Fruit fly (Drosophila melanogaster): Measurements from ENCODE around the gene ase.

The ase gene

DNA sequence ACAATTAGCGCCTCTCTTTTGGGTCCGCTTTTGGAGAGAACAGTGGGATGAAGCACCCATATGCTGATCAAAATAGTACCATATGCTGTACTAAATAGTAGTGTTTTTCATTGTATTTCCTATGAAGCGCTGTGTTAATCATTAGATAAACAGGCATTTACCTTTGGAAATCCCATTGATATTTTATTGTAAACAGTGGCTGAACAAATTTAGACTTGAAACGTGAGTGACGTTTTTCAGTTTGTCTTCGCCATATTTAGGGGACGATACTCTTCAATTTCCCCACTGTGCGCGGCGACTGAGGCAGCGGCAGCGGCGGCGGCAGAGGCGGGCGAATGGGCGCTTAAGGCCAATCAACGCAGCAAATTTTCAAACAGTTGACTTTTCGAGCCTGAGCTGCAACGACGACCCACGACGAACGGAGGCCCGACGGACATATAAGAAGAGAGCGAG, 39.1 kb downstream of the ase start (continued):
- peak; percentile 77 for TF ChIP-seq CG11723 (GFP tag; optimal IDR thresholded peaks at IDR 0.05)
- peak; percentile 76 for TF ChIP-seq abd-A (tag; optimal IDR thresholded peaks at IDR 0.05)
- peak; percentile 67 for TF ChIP-seq Antp (GFP tag; optimal IDR thresholded peaks at IDR 0.05)
- TF ChIP-seq HLHmδ (GFP tag; optimal IDR thresholded peaks at IDR 0.05), result no peak
- no peak for TF ChIP-seq z (GFP tag; IDR thresholded peaks at IDR 0.05)
- TF ChIP-seq nerfin-2 (GFP tag; IDR thresholded peaks at IDR 0.05; ENCODE audit: partially characterized antibody), result 0 out of 2 replicates have a peak, but pooled peaks have one; percentile 19
- peak; percentile 72 for TF ChIP-seq CG4424 (GFP tag; optimal IDR thresholded peaks at IDR 0.05)
- no peak for TF ChIP-seq Dref (GFP tag; IDR thresholded peaks at IDR 0.05)
- TF ChIP-seq CG4404 (GFP tag; IDR thresholded peaks at IDR 0.05), result peak; percentile 52; the same call in 1 of the 2 replicates
- peak; percentile 87 for TF ChIP-seq PHDP (tag; optimal IDR thresholded peaks at IDR 0.05)
- TF ChIP-seq Ssrp (tag; optimal IDR thresholded peaks at IDR 0.05), result peak; percentile 55
- TF ChIP-seq otp (GFP tag; IDR thresholded peaks at IDR 0.05), result peak; percentile 78
- TF ChIP-seq CG9876 (GFP tag; optimal IDR thresholded peaks at IDR 0.05), result peak; percentile 60
- peak; percentile 79 for TF ChIP-seq maf-S (GFP tag; optimal IDR thresholded peaks at IDR 0.05)
- TF ChIP-seq Blimp-1 (GFP tag; optimal IDR thresholded peaks at IDR 0.05), result peak; percentile 70
- peak; percentile 75 for TF ChIP-seq CG17829 (tag; optimal IDR thresholded peaks at IDR 0.05)
- TF ChIP-seq kah (GFP tag; optimal IDR thresholded peaks at IDR 0.05), result peak; percentile 62
- TF ChIP-seq CG18764 (GFP tag; optimal IDR thresholded peaks at IDR 0.05), result peak; percentile 67
- TF ChIP-seq CG3281 (GFP tag; optimal IDR thresholded peaks at IDR 0.05), result peak; percentile 93
- peak; percentile 77 for TF ChIP-seq Bteb2 (GFP tag; optimal IDR thresholded peaks at IDR 0.05)
- TF ChIP-seq CG17568 (GFP tag; optimal IDR thresholded peaks at IDR 0.05), result peak; percentile 88
- no peak for TF ChIP-seq knrl (GFP tag; IDR thresholded peaks at IDR 0.05; ENCODE audit: partially characterized antibody)
- no peak; the same call in 1 of the 2 replicates for TF ChIP-seq toy (GFP tag; IDR thresholded peaks at IDR 0.05)
- TF ChIP-seq schlank (tag; optimal IDR thresholded peaks at IDR 0.05), result peak; percentile 86
- TF ChIP-seq Eip74EF (GFP tag; optimal IDR thresholded peaks at IDR 0.05), result peak in 1 of 2 experiments; percentile 84
- peak; percentile 70 for TF ChIP-seq bab2 (GFP tag; optimal IDR thresholded peaks at IDR 0.05)
- peak; percentile 82 for TF ChIP-seq kni (GFP tag; optimal IDR thresholded peaks at IDR 0.05)
- no peak for TF ChIP-seq BEAF-32 (GFP tag; optimal IDR thresholded peaks at IDR 0.05)
- TF ChIP-seq CG7745 (tag; optimal IDR thresholded peaks at IDR 0.05), result no peak
- TF ChIP-seq seq (GFP tag; IDR thresholded peaks at IDR 0.05), result peak; percentile 76
- TF ChIP-seq CG12219 (GFP tag; optimal IDR thresholded peaks at IDR 0.05), result peak; percentile 85
- peak; percentile 72 for TF ChIP-seq D19A (tag; optimal IDR thresholded peaks at IDR 0.05)
- no peak for TF ChIP-seq cad (GFP tag; optimal IDR thresholded peaks at IDR 0.05)
- peak; percentile 60 for TF ChIP-seq sisA (GFP tag; IDR thresholded peaks at IDR 0.05)
- TF ChIP-seq CG9932 (GFP tag; IDR thresholded peaks at IDR 0.05), result peak; percentile 67
- TF ChIP-seq Six4 (GFP tag; optimal IDR thresholded peaks at IDR 0.05), result peak; percentile 75
- peak; percentile 85 for TF ChIP-seq Rfx (GFP tag; IDR thresholded peaks at IDR 0.05)
- no peak for TF ChIP-seq Hr39 (optimal IDR thresholded peaks at IDR 0.05)
- peak; percentile 66 for TF ChIP-seq Dad (GFP tag; optimal IDR thresholded peaks at IDR 0.05)
- TF ChIP-seq tna (GFP tag; IDR thresholded peaks at IDR 0.05; ENCODE audit: partially characterized antibody), result no peak
- peak; percentile 87 for TF ChIP-seq CG6854 (GFP tag; optimal IDR thresholded peaks at IDR 0.05)
- TF ChIP-seq tap (tag; optimal IDR thresholded peaks at IDR 0.05), result peak; percentile 80
- peak; percentile 68 for TF ChIP-seq CG12744 (GFP tag; optimal IDR thresholded peaks at IDR 0.05)
- TF ChIP-seq CG10462 (GFP tag; optimal IDR thresholded peaks at IDR 0.05), result peak; percentile 33
- TF ChIP-seq HmgD (GFP tag; optimal IDR thresholded peaks at IDR 0.05), result peak; percentile 61
- peak; percentile 87 for TF ChIP-seq CG6765 (GFP tag; optimal IDR thresholded peaks at IDR 0.05)
- peak; percentile 79 for TF ChIP-seq scrt (GFP tag; optimal IDR thresholded peaks at IDR 0.05)
- peak; percentile 39; the same call in 1 of the 2 replicates for TF ChIP-seq Dip2 (GFP tag; IDR thresholded peaks at IDR 0.05)
- TF ChIP-seq D (optimal IDR thresholded peaks at IDR 0.05), result no peak
- TF ChIP-seq D (GFP tag; optimal IDR thresholded peaks at IDR 0.05), result peak; percentile 71
- TF ChIP-seq disco-r (GFP tag; optimal IDR thresholded peaks at IDR 0.05), result peak; percentile 66

Measured in whole organism, embryonic.